Fruit fly (Drosophila melanogaster) whole organism: Measurements from ENCODE around the gene Mco4.

ENCODE experiments used
- CG8478 ChIP-seq: fragments of >200 bp; optimal IDR thresholded peaks from 2 replicates; lab custom pipeline; 2018; ENCODE audit warnings: inconsistent platforms
- Dll ChIP-seq: fragments of >200 bp; optimal IDR thresholded peaks from 2 replicates; lab custom pipeline; 2017
- EcR ChIP-seq, 2 experiments: fragments of >200 bp; optimal IDR thresholded peaks; 2 replicates each; lab custom pipeline; 2017; ENCODE audit warnings: missing biosample characterization in 2 of 2, missing genetic modification characterization in 2 of 2, missing genetic modification reagents in 2 of 2

dm6 chrX:17830644-17831043 lies 25.3 kb downstream of the Mco4 start, which contains the start of gene CG6398:
- TF ChIP-seq Dll (no peak), EcR (GFP tag; optimal IDR thresholded peaks at IDR 0.05; lab: Kevin White, UChicago) (no peak), CG8478 (no peak)
